Fruit fly (Drosophila melanogaster): Measurements from ENCODE around the gene Nepl18.

- TF ChIP-seq Dll (optimal IDR thresholded peaks at IDR 0.05), result no peak
- TF ChIP-seq psq (optimal IDR thresholded peaks at IDR 0.05), result no peak
- no peak for TF ChIP-seq EcR (GFP tag; optimal IDR thresholded peaks at IDR 0.05)
- no peak for TF ChIP-seq usp (GFP tag; optimal IDR thresholded peaks at IDR 0.05)
These were observed 28.0 kb downstream of the Nepl18 start for dm6 chr3R:28903392-28903791.

All from whole organism.